Fruit fly (Drosophila melanogaster) whole organism, embryonic: ENCODE data around the gene Rtnl2.

Experiments used
- CG12219 ChIP-seq: fragments of 200-800 bp; sonication (Bioruptor generic); optimal IDR thresholded peaks from 3 replicates; lab custom pipeline; 2018; ENCODE audit warnings: missing biosample characterization, mild to moderate bottlenecking, missing genetic modification characterization
- CG13894 ChIP-seq: fragments of 200-800 bp; sonication (Bioruptor generic); optimal IDR thresholded peaks from 3 replicates; lab custom pipeline; 2018; ENCODE audit warnings: missing biosample characterization, mild to moderate bottlenecking, missing genetic modification characterization, moderate library complexity
- CG16779 ChIP-seq: fragments of 200-800 bp; sonication (Bioruptor generic); IDR thresholded peaks from 2 replicates; pipeline ENCODE4 v1.3.6; 2022; ENCODE audit warnings: missing biosample characterization, missing genetic modification characterization
- Dip2 ChIP-seq: fragments of 200-800 bp; sonication (Bioruptor generic); IDR thresholded peaks from 2 replicates; pipeline ENCODE4 v1.3.6; 2022; ENCODE audit warnings: missing biosample characterization, missing genetic modification characterization
- Hr51 ChIP-seq, 2 experiments: fragments of 200-800 bp; sonication (Bioruptor generic); optimal IDR thresholded peaks; 2 replicates in 1 of 2; 3 replicates in 1 of 2; lab custom pipeline; 2016 to 2018; ENCODE audit warnings: missing biosample characterization in 2 of 2, missing genetic modification characterization in 2 of 2, mild to moderate bottlenecking in 1 of 2, moderate library complexity in 1 of 2
- Rx ChIP-seq: fragments of 200-800 bp; sonication (Bioruptor generic); IDR thresholded peaks from 2 replicates; pipeline ENCODE4 v1.3.6; 2022; ENCODE audit warnings: missing biosample characterization, missing genetic modification characterization
- bigmax ChIP-seq: fragments of 200-800 bp; sonication (Bioruptor generic); optimal IDR thresholded peaks from 2 replicates; lab custom pipeline; 2018; ENCODE audit warnings: missing biosample characterization, mild to moderate bottlenecking, missing genetic modification characterization
- exex ChIP-seq: fragments of 200-800 bp; sonication (Bioruptor generic); optimal IDR thresholded peaks from 4 replicates; lab custom pipeline; 2018; ENCODE audit warnings: missing biosample characterization, mild to moderate bottlenecking, missing genetic modification characterization, moderate library complexity
- grn ChIP-seq: fragments of 200-800 bp; sonication (Bioruptor generic); optimal IDR thresholded peaks from 3 replicates; lab custom pipeline; 2017; ENCODE audit warnings: missing biosample characterization, missing genetic modification characterization

DNA sequence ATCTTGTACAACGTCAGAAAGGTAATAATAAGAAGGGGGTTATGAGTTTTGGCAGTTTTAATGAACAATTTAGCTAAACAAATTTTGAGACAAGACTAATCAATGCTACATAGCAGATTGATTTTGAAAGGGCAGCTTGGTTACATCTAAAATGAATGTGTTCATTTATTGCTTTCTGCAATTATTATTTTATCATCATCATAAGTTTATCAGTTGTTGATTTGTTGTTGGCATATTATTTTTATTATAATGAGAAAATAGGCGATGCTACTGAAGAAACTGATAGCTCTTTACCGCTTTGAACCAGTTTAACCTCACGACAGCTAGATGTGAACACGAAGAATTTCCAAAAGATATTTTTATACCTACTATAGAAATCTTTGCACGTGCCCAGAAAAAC is 27.8 kb downstream of the Rtnl2 start, which contains the start of gene Mics1:
- TF ChIP-seq exex (tag; lab: Kevin White, UChicago) (no peak), Rx (GFP tag; lab: Robert Waterston, UW) (no peak), CG13894 (tag; lab: Kevin White, UChicago) (no peak), CG16779 (no peak), Hr51 (GFP tag; optimal IDR thresholded peaks at IDR 0.05; lab: Kevin White, UChicago) (no peak), grn (GFP tag; lab: Kevin White, UChicago) (no peak), CG12219 (no peak), bigmax (no peak), Dip2 (GFP tag; lab: Robert Waterston, UW) (no peak)
